Worm (Caenorhabditis elegans) whole organism, L1 larva: Measurements from ENCODE around the gene K03H1.7.

ENCODE experiments used
- C04F5.9 ChIP-seq: sonication (generic microtip); optimal IDR thresholded peaks from 2 replicates; lab custom pipeline; 2016; ENCODE audit warnings: missing genetic modification characterization, missing compliant biosample characterization
- C16A3.4 ChIP-seq: fragments of 150-350 bp; optimal IDR thresholded peaks from 2 replicates; lab custom pipeline; 2014; ENCODE audit warnings: missing biosample characterization, missing genetic modification characterization
- F16B12.6 ChIP-seq: fragments of 150-350 bp; optimal IDR thresholded peaks from 2 replicates; lab custom pipeline; 2014; ENCODE audit warnings: missing biosample characterization, missing genetic modification characterization
- blmp-1 ChIP-seq: fragments of 150-350 bp; optimal IDR thresholded peaks from 2 replicates; lab custom pipeline; 2014; ENCODE audit warnings: missing biosample characterization, missing genetic modification characterization
- ceh-88 ChIP-seq: fragments of 200-800 bp; sonication (Bioruptor generic); IDR thresholded peaks from 2 replicates; pipeline ENCODE4 v1.3.6; 2022; ENCODE audit warnings: missing genetic modification characterization, missing compliant biosample characterization
- ceh-90 ChIP-seq: sonication (generic microtip); optimal IDR thresholded peaks from 2 replicates; lab custom pipeline; 2016; ENCODE audit warnings: missing genetic modification characterization, missing compliant biosample characterization
- ces-1 ChIP-seq: fragments of 150-350 bp; optimal IDR thresholded peaks from 2 replicates; lab custom pipeline; 2014; ENCODE audit warnings: missing biosample characterization, missing genetic modification reagents, missing genetic modification characterization
- dpl-1 ChIP-seq, 3 experiments: fragments of 150-350 bp in 2 of 3; sonication (generic microtip) in 1 of 3; optimal IDR thresholded peaks; 2 replicates each; lab custom pipeline; 2014 to 2017; ENCODE audit warnings: missing biosample characterization in 3 of 3, missing genetic modification characterization in 3 of 3, missing genetic modification reagents in 3 of 3
- efl-1 ChIP-seq, 4 experiments: fragments of 150-350 bp; optimal IDR thresholded peaks in 3 of 4; peaks in 1 of 4; 1 replicate in 1 of 4; 2 replicates in 3 of 4; lab custom pipeline; 2014; ENCODE audit warnings: missing biosample characterization in 2 of 4, missing genetic modification characterization in 2 of 4, missing genetic modification reagents in 2 of 4
- elt-2 ChIP-seq: sonication (generic microtip); optimal IDR thresholded peaks from 2 replicates; lab custom pipeline; 2016; ENCODE audit warnings: missing genetic modification characterization, mild to moderate bottlenecking, inconsistent platforms, missing compliant biosample characterization, missing genetic modification reagents
- fkh-10 ChIP-seq: sonication (generic microtip); optimal IDR thresholded peaks from 2 replicates; lab custom pipeline; 2017; ENCODE audit warnings: missing biosample characterization, missing genetic modification reagents, missing genetic modification characterization
- grh-1 ChIP-seq: fragments of 200-800 bp; sonication (Bioruptor generic); IDR thresholded peaks from 2 replicates; pipeline ENCODE4 v1.3.6; 2022; ENCODE audit warnings: missing genetic modification reagents, missing genetic modification characterization, missing compliant biosample characterization
- irx-1 ChIP-seq: sonication (generic microtip); optimal IDR thresholded peaks from 2 replicates; lab custom pipeline; 2016; ENCODE audit warnings: missing genetic modification characterization, missing compliant biosample characterization
- lin-14 ChIP-seq: fragments of 200-800 bp; sonication (Bioruptor generic); optimal IDR thresholded peaks from 2 replicates; lab custom pipeline; 2018; ENCODE audit warnings: mild to moderate bottlenecking, missing genetic modification characterization, moderate library complexity, missing compliant biosample characterization
- lin-15B ChIP-seq: fragments of 150-350 bp; sonication (generic microtip); optimal IDR thresholded peaks from 3 replicates; lab custom pipeline; 2014; ENCODE audit warnings: missing biosample characterization, missing genetic modification characterization
- lin-35 ChIP-seq, 2 experiments: fragments of 150-350 bp; optimal IDR thresholded peaks; 2 replicates each; lab custom pipeline; 2014; ENCODE audit warnings: missing biosample characterization in 2 of 2, missing genetic modification characterization in 2 of 2, missing genetic modification reagents in 2 of 2
- lsy-2 ChIP-seq, 2 experiments: fragments of 150-350 bp; optimal IDR thresholded peaks; 2 replicates each; lab custom pipeline; 2014; ENCODE audit warnings: missing biosample characterization in 2 of 2, missing genetic modification characterization in 2 of 2
- mab-9 ChIP-seq: fragments of 200-800 bp; sonication (Bioruptor generic); IDR thresholded peaks from 2 replicates; pipeline ENCODE4 v1.3.6; 2022; ENCODE audit warnings: missing genetic modification reagents, missing genetic modification characterization, missing compliant biosample characterization
- mdl-1 ChIP-seq, 2 experiments: fragments of 150-350 bp; optimal IDR thresholded peaks; 2 replicates each; lab custom pipeline; 2014 to 2017; ENCODE audit warnings: missing biosample characterization in 2 of 2, missing genetic modification characterization in 2 of 2, inconsistent platforms in 1 of 2
- nhr-20 ChIP-seq: sonication (generic microtip); optimal IDR thresholded peaks from 2 replicates; lab custom pipeline; 2016; ENCODE audit warnings: mild to moderate bottlenecking, missing genetic modification characterization, missing compliant biosample characterization
- nhr-28 ChIP-seq: fragments of 150-350 bp; optimal IDR thresholded peaks from 2 replicates; lab custom pipeline; 2014; ENCODE audit warnings: missing biosample characterization, missing genetic modification characterization
- nhr-47 ChIP-seq: sonication (generic microtip); optimal IDR thresholded peaks from 2 replicates; lab custom pipeline; 2016; ENCODE audit warnings: mild to moderate bottlenecking, missing genetic modification characterization, moderate library complexity, missing compliant biosample characterization
- nhr-71 ChIP-seq: sonication (generic microtip); optimal IDR thresholded peaks from 2 replicates; lab custom pipeline; 2016; ENCODE audit warnings: mild to moderate bottlenecking, missing genetic modification characterization, moderate library complexity, missing compliant biosample characterization
- nhr-85 ChIP-seq: sonication (generic microtip); peaks from one replicate; lab custom pipeline; 2016; ENCODE audit warnings: missing genetic modification characterization, inconsistent platforms, missing compliant biosample characterization
- pax-3 ChIP-seq: fragments of 200-800 bp; sonication (Bioruptor generic); optimal IDR thresholded peaks from 2 replicates; lab custom pipeline; 2018; ENCODE audit warnings: mild to moderate bottlenecking, missing genetic modification characterization, moderate library complexity, missing compliant biosample characterization
- pqm-1 ChIP-seq: sonication (generic microtip); optimal IDR thresholded peaks from 3 replicates; lab custom pipeline; 2017; ENCODE audit warnings: missing biosample characterization, missing genetic modification characterization
- rnt-1 ChIP-seq: sonication (generic microtip); optimal IDR thresholded peaks from 2 replicates; lab custom pipeline; 2016; ENCODE audit warnings: mild to moderate bottlenecking, missing genetic modification characterization, moderate library complexity, missing compliant biosample characterization
- snu-23 ChIP-seq: sonication (generic microtip); optimal IDR thresholded peaks from 2 replicates; lab custom pipeline; 2016; ENCODE audit warnings: missing genetic modification characterization, missing compliant biosample characterization
- sox-4 ChIP-seq: sonication (generic microtip); optimal IDR thresholded peaks from 2 replicates; lab custom pipeline; 2016; ENCODE audit warnings: missing genetic modification characterization, missing compliant biosample characterization
- sup-37 ChIP-seq: fragments of 200-800 bp; sonication (Bioruptor generic); optimal IDR thresholded peaks from 2 replicates; lab custom pipeline; 2018; ENCODE audit warnings: mild to moderate bottlenecking, missing genetic modification characterization, missing compliant biosample characterization
- swsn-7 ChIP-seq: sonication (generic microtip); optimal IDR thresholded peaks from 2 replicates; lab custom pipeline; 2016; ENCODE audit warnings: missing genetic modification characterization, missing compliant biosample characterization
- tbx-2 ChIP-seq: sonication (generic microtip); optimal IDR thresholded peaks from 2 replicates; lab custom pipeline; 2016; ENCODE audit warnings: missing genetic modification characterization, missing compliant biosample characterization

Gene K03H1.7

DNA sequence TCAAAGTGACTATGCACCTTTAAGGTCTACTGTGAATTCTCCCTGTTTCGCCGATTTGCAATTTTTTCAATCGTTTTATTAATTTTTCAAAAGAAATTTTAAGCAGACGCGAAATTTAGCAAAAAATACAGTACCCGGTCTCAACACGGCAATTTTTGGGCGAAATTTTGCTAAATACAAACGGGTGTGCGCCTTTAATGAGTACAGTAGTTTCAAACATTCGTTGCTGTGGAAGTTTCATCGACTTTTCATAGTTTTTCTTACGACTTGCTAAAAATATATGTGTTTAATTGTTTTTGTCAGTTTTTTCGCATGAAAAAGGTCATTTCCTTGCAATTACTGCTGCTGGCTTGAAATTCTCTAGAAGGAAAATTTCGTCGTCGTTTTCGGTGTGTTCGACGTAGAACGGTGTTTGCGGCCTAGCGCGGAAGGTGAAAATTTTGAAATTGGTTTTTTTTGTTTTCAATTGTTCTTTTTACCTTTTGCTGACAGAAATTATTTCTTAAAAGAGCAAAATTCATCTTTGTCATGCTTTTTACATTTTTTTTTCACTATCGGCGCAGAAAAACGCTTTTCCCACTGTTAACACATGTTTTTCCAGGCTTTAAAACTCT, at the start of gene K03H1.7:
Gene K03H1.7 (plus strand): TSS at position 600 of the 614 bp plus-strand sequence.
- TF ChIP-seq dpl-1 (GFP tag; optimal IDR thresholded peaks at IDR 0.05; lab: Kevin White, UChicago) (peak; percentile 43 to 80 (median 67)), efl-1 (optimal IDR thresholded peaks at IDR 0.05; lab: Kevin White, UChicago) (peak; percentile 64 to 69), efl-1 (GFP tag; optimal IDR thresholded peaks at IDR 0.05 in 1 of 2; lab: Kevin White, UChicago) (peak; percentile 81 to 97), lin-15B (tag; lab: Kevin White, UChicago) (peak; percentile 63), lin-35 (GFP tag; optimal IDR thresholded peaks at IDR 0.05; lab: Kevin White, UChicago) (peak; percentile 1 to 84), sox-4 (tag; lab: Kevin White, UChicago) (no peak), mdl-1 (tag; optimal IDR thresholded peaks at IDR 0.05; lab: Kevin White, UChicago) (no peak), F16B12.6 (peak; percentile 74)

ce11 chrIII:9899720-9900119, 47.5 kb upstream of the K03H1.7 start:
- no peak for TF ChIP-seq efl-1 (optimal IDR thresholded peaks at IDR 0.05; lab: Kevin White, UChicago)
- peak in 1 of 2 experiments; percentile 82 for TF ChIP-seq efl-1 (GFP tag; optimal IDR thresholded peaks at IDR 0.05 in 1 of 2; lab: Kevin White, UChicago)
- no peak for TF ChIP-seq fkh-10 (GFP tag; lab: Kevin White, UChicago)
- TF ChIP-seq ceh-90 (tag; lab: Kevin White, UChicago): no peak

- TF ChIP-seq nhr-85 (tag; lab: Kevin White, UChicago): peak; percentile 18
- peak; percentile 21 for TF ChIP-seq lin-14 (GFP tag; lab: Kevin White, UChicago)
- no peak for TF ChIP-seq nhr-47
- TF ChIP-seq elt-2: peak; percentile 52
Measured at ce11 chrIII:9903694-9904292, 43.4 kb upstream of the K03H1.7 start.

DNA sequence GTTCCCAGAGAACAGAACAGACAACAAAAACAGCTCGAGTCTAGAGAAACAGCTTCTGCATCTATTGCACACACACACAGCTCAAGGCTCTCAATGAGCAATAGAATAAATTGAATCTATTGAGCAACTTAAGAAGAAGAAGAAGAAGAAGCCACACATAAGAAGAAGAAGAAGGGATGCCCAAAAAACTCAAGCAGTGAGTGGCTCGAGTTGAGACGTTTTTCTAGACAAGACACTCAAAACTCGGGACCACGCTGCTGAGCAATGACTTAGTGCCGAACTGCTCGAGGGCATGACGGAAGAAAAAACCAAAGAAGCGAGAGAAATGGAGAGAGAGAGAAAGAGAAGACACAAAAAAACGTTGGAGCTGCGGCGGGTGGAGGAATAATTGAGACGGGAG, 41.9 kb upstream of the K03H1.7 start:
- TF ChIP-seq lin-35 (GFP tag; optimal IDR thresholded peaks at IDR 0.05; lab: Kevin White, UChicago): peak in 1 of 2 experiments; percentile 13
- TF ChIP-seq irx-1 (tag; lab: Kevin White, UChicago): no peak
- peak; percentile 8 to 27 for TF ChIP-seq lsy-2 (tag; optimal IDR thresholded peaks at IDR 0.05; lab: Kevin White, UChicago)
- TF ChIP-seq fkh-10 (GFP tag; lab: Kevin White, UChicago): peak; percentile 65
- no peak for TF ChIP-seq mab-9
- no peak for TF ChIP-seq tbx-2
- TF ChIP-seq pqm-1 (tag; lab: Kevin White, UChicago): no peak
- TF ChIP-seq rnt-1 (tag; lab: Kevin White, UChicago): peak; percentile 34
- peak; percentile 20 for TF ChIP-seq swsn-7
- TF ChIP-seq lin-14 (GFP tag; lab: Kevin White, UChicago): peak; percentile 89
- TF ChIP-seq efl-1 (optimal IDR thresholded peaks at IDR 0.05; lab: Kevin White, UChicago): peak in 1 of 2 experiments; percentile 1
- TF ChIP-seq efl-1 (GFP tag; optimal IDR thresholded peaks at IDR 0.05 in 1 of 2; lab: Kevin White, UChicago): peak in 1 of 2 experiments; percentile 80
- TF ChIP-seq nhr-71 (tag; lab: Kevin White, UChicago): peak; percentile 16
- peak; percentile 74 for TF ChIP-seq ces-1 (GFP tag; lab: Kevin White, UChicago)
- TF ChIP-seq, all 84 proteins: peak for 9

- TF ChIP-seq nhr-28 (tag; lab: Kevin White, UChicago) (no peak), lsy-2 (tag; optimal IDR thresholded peaks at IDR 0.05; lab: Kevin White, UChicago) (peak in 1 of 2 experiments; percentile 32), sup-37 (no peak), C16A3.4 (tag; lab: Kevin White, UChicago) (no peak), snu-23 (GFP tag; lab: Kevin White, UChicago) (peak; percentile 30), nhr-71 (tag; lab: Kevin White, UChicago) (peak; percentile 23), grh-1 (GFP tag; lab: Robert Waterston, UW) (peak; percentile 72), nhr-20 (tag; lab: Kevin White, UChicago) (peak; percentile 27), nhr-85 (tag; lab: Kevin White, UChicago) (peak; percentile 50), ceh-88 (no peak), pax-3 (tag; lab: Kevin White, UChicago) (no peak), blmp-1 (peak; percentile 41), C04F5.9 (tag; lab: Kevin White, UChicago) (no peak), lin-14 (GFP tag; lab: Kevin White, UChicago) (peak; percentile 58)
Measured at ce11 chrIII:9907574-9907973, 39.6 kb upstream of the K03H1.7 start.
